Fruit fly (Drosophila melanogaster) whole organism, embryonic: ENCODE measurements around the gene klar.

ENCODE experiments used
- Blimp-1 ChIP-seq: fragments of 200-800 bp; sonication (Bioruptor generic); optimal IDR thresholded peaks from 3 replicates; lab custom pipeline; 2018; ENCODE audit warnings: missing biosample characterization, missing genetic modification characterization, mild to moderate bottlenecking, moderate library complexity, missing genetic modification reagents
- Bteb2 ChIP-seq: fragments of 200-800 bp; sonication (Bioruptor generic); optimal IDR thresholded peaks from 2 replicates; lab custom pipeline; 2016; ENCODE audit warnings: missing biosample characterization, missing genetic modification characterization
- CG12299 ChIP-seq: fragments of 200-800 bp; sonication (Bioruptor generic); optimal IDR thresholded peaks from 2 replicates; lab custom pipeline; 2018; ENCODE audit warnings: missing biosample characterization, mild to moderate bottlenecking, missing genetic modification characterization
- CG1233 ChIP-seq: fragments of 200-800 bp; sonication (Bioruptor generic); optimal IDR thresholded peaks from 4 replicates; lab custom pipeline; 2018; ENCODE audit warnings: missing biosample characterization, mild to moderate bottlenecking, missing genetic modification characterization
- CG12659 ChIP-seq: fragments of 200-800 bp; sonication (Bioruptor generic); optimal IDR thresholded peaks from 3 replicates; lab custom pipeline; 2017; ENCODE audit warnings: mild to moderate bottlenecking, missing biosample characterization, missing genetic modification reagents, missing genetic modification characterization
- CG12744 ChIP-seq: fragments of 200-800 bp; sonication (Bioruptor generic); optimal IDR thresholded peaks from 2 replicates; lab custom pipeline; 2016; ENCODE audit warnings: missing biosample characterization, missing genetic modification characterization
- CG13894 ChIP-seq: fragments of 200-800 bp; sonication (Bioruptor generic); optimal IDR thresholded peaks from 3 replicates; lab custom pipeline; 2018; ENCODE audit warnings: missing biosample characterization, mild to moderate bottlenecking, missing genetic modification characterization, moderate library complexity
- CG1602 ChIP-seq: fragments of 200-800 bp; sonication (Bioruptor generic); optimal IDR thresholded peaks from 3 replicates; lab custom pipeline; 2016; ENCODE audit warnings: missing biosample characterization, missing genetic modification characterization
- CG1603 ChIP-seq: fragments of 200-800 bp; sonication (Bioruptor generic); optimal IDR thresholded peaks from 2 replicates; lab custom pipeline; 2019; ENCODE audit warnings: missing biosample characterization, mild to moderate bottlenecking, missing genetic modification characterization, moderate library complexity
- CG17802 ChIP-seq: fragments of 200-800 bp; sonication (Bioruptor generic); optimal IDR thresholded peaks from 2 replicates; lab custom pipeline; 2018; ENCODE audit warnings: missing biosample characterization, mild to moderate bottlenecking, missing genetic modification characterization, moderate library complexity
- CG18262 ChIP-seq: fragments of 200-800 bp; optimal IDR thresholded peaks from 3 replicates; lab custom pipeline; 2019; ENCODE audit warnings: missing biosample characterization, mild to moderate bottlenecking, missing genetic modification characterization, moderate library complexity
- CG31224 ChIP-seq: fragments of 200-800 bp; sonication (Bioruptor generic); IDR thresholded peaks from 2 replicates; pipeline ENCODE4 v1.3.6; 2022; ENCODE audit warnings: missing biosample characterization, missing genetic modification characterization
- CG32772 ChIP-seq: fragments of 200-800 bp; sonication (Bioruptor generic); IDR thresholded peaks from 2 replicates; pipeline ENCODE4 v1.3.6; 2022; ENCODE audit warnings: missing biosample characterization, missing genetic modification characterization
- CG33213 ChIP-seq: fragments of 200-800 bp; sonication (Bioruptor generic); optimal IDR thresholded peaks from 3 replicates; lab custom pipeline; 2016; ENCODE audit warnings: missing biosample characterization, missing genetic modification characterization
- CG34422 ChIP-seq: fragments of 200-800 bp; sonication (Bioruptor generic); IDR thresholded peaks from 3 replicates; pipeline ENCODE4 v1.3.6; 2022; ENCODE audit warnings: missing biosample characterization, missing genetic modification characterization
- CG4707 ChIP-seq: fragments of 200-800 bp; sonication (Bioruptor generic); optimal IDR thresholded peaks from 2 replicates; lab custom pipeline; 2018; ENCODE audit warnings: missing biosample characterization, mild to moderate bottlenecking, missing genetic modification characterization, moderate library complexity
- CG4730 ChIP-seq: fragments of 200-800 bp; sonication (Bioruptor generic); IDR thresholded peaks from 2 replicates; pipeline ENCODE4 v1.3.6; 2022; ENCODE audit warnings: missing biosample characterization, missing genetic modification characterization
- CG8388 ChIP-seq: fragments of 200-800 bp; sonication (Bioruptor generic); optimal IDR thresholded peaks from 2 replicates; lab custom pipeline; 2019; ENCODE audit warnings: missing biosample characterization, mild to moderate bottlenecking, missing genetic modification characterization, moderate library complexity
- CG9215 ChIP-seq: fragments of 200-800 bp; sonication (Bioruptor generic); IDR thresholded peaks from 2 replicates; pipeline ENCODE4 v1.3.6; 2022; ENCODE audit warnings: missing biosample characterization, missing genetic modification characterization
- CG9932 ChIP-seq: fragments of 200-800 bp; sonication (Bioruptor generic); IDR thresholded peaks from 2 replicates; pipeline ENCODE4 v1.3.6; 2022; ENCODE audit warnings: missing biosample characterization, missing genetic modification characterization
- Deaf1 ChIP-seq: fragments of 200-800 bp; optimal IDR thresholded peaks from 3 replicates; lab custom pipeline; 2019; ENCODE audit warnings: missing biosample characterization, mild to moderate bottlenecking, missing genetic modification characterization, moderate library complexity
- Dip2 ChIP-seq: fragments of 200-800 bp; sonication (Bioruptor generic); IDR thresholded peaks from 2 replicates; pipeline ENCODE4 v1.3.6; 2022; ENCODE audit warnings: missing biosample characterization, missing genetic modification characterization
- E2f1 ChIP-seq: fragments of 200-800 bp; sonication (Bioruptor generic); IDR thresholded peaks from 2 replicates; pipeline ENCODE4 v1.3.6; 2022; ENCODE audit warnings: missing biosample characterization, missing genetic modification characterization
- Elba2 ChIP-seq: fragments of 200-800 bp; sonication (Bioruptor generic); optimal IDR thresholded peaks from 3 replicates; lab custom pipeline; 2016; ENCODE audit warnings: missing biosample characterization, missing genetic modification characterization
- HLH54F ChIP-seq: fragments of 200-800 bp; sonication (Bioruptor generic); optimal IDR thresholded peaks from 3 replicates; lab custom pipeline; 2016; ENCODE audit warnings: missing biosample characterization, missing genetic modification characterization
- Hey ChIP-seq: fragments of 200-800 bp; sonication (Bioruptor generic); optimal IDR thresholded peaks from 3 replicates; lab custom pipeline; 2018; ENCODE audit warnings: missing biosample characterization, mild to moderate bottlenecking, missing genetic modification characterization
- Hmx ChIP-seq: fragments of 200-800 bp; sonication (Bioruptor generic); optimal IDR thresholded peaks from 2 replicates; lab custom pipeline; 2016; ENCODE audit warnings: missing biosample characterization, missing genetic modification characterization
- NC2α ChIP-seq: fragments of 200-800 bp; sonication (Bioruptor generic); optimal IDR thresholded peaks from 2 replicates; lab custom pipeline; 2016; ENCODE audit warnings: missing biosample characterization, missing genetic modification characterization
- Nf-YB ChIP-seq: fragments of 200-800 bp; sonication (Bioruptor generic); optimal IDR thresholded peaks from 3 replicates; lab custom pipeline; 2019; ENCODE audit warnings: missing biosample characterization, mild to moderate bottlenecking, missing genetic modification characterization, moderate library complexity
- Oaz ChIP-seq: fragments of 200-800 bp; sonication (Bioruptor generic); IDR thresholded peaks from 2 replicates; pipeline ENCODE4 v1.3.6; 2022; ENCODE audit warnings: missing biosample characterization, missing genetic modification characterization
- Sry-δ ChIP-seq: fragments of 200-800 bp; sonication (Bioruptor generic); optimal IDR thresholded peaks from 2 replicates; lab custom pipeline; 2016; ENCODE audit warnings: missing biosample characterization, missing genetic modification characterization
- Stat92E ChIP-seq, 3 experiments: fragments of >200 bp in 2 of 3; fragments of 200-800 bp in 1 of 3; sonication (Bioruptor generic) in 1 of 3; optimal IDR thresholded peaks; 2 replicates each; lab custom pipeline; 2017 to 2019; ENCODE audit warnings: missing biosample characterization in 3 of 3, missing genetic modification characterization in 3 of 3, mild to moderate bottlenecking in 1 of 3, moderate library complexity in 1 of 3
- Taf1 ChIP-seq: fragments of 200-800 bp; sonication (Bioruptor generic); IDR thresholded peaks from 2 replicates; pipeline ENCODE4 v1.3.6; 2022; ENCODE audit warnings: missing biosample characterization, missing genetic modification characterization
- Tbp ChIP-seq: fragments of >200 bp; optimal IDR thresholded peaks from 2 replicates; lab custom pipeline; 2018; ENCODE audit warnings: missing biosample characterization, missing genetic modification characterization
- amos ChIP-seq: fragments of 200-800 bp; sonication (Bioruptor generic); IDR thresholded peaks from 2 replicates; pipeline ENCODE4 v1.3.6; 2022; ENCODE audit warnings: missing biosample characterization, missing genetic modification characterization; ENCODE audit not compliant: partially characterized antibody
- aop ChIP-seq: fragments of 200-800 bp; sonication (Bioruptor generic); IDR thresholded peaks from 2 replicates; pipeline ENCODE4 v1.3.6; 2022; ENCODE audit warnings: missing biosample characterization, missing genetic modification characterization
- az2 ChIP-seq: fragments of 200-800 bp; sonication (Bioruptor generic); optimal IDR thresholded peaks from 3 replicates; lab custom pipeline; 2016; ENCODE audit warnings: missing biosample characterization, missing genetic modification characterization
- chif ChIP-seq, 2 experiments: fragments of 200-800 bp; sonication (Bioruptor generic); optimal IDR thresholded peaks; 3 replicates each; lab custom pipeline; 2016; ENCODE audit warnings: missing biosample characterization in 2 of 2, missing genetic modification characterization in 2 of 2
- dmrt11E ChIP-seq: fragments of 200-800 bp; sonication (Bioruptor generic); optimal IDR thresholded peaks from 3 replicates; lab custom pipeline; 2018; ENCODE audit warnings: missing biosample characterization, mild to moderate bottlenecking, missing genetic modification characterization, moderate library complexity
- knrl ChIP-seq: fragments of 200-800 bp; sonication (Bioruptor generic); IDR thresholded peaks from 3 replicates; pipeline ENCODE4 v1.3.6; 2022; ENCODE audit warnings: missing biosample characterization, missing genetic modification characterization; ENCODE audit not compliant: partially characterized antibody
- luna ChIP-seq: fragments of 200-800 bp; sonication (Bioruptor generic); optimal IDR thresholded peaks from 2 replicates; lab custom pipeline; 2016; ENCODE audit warnings: missing biosample characterization, missing genetic modification characterization
- mam ChIP-seq: fragments of 200-800 bp; sonication (Bioruptor generic); optimal IDR thresholded peaks from 3 replicates; lab custom pipeline; 2016; ENCODE audit warnings: missing biosample characterization, missing genetic modification characterization
- nau ChIP-seq: fragments of 200-800 bp; sonication (Bioruptor generic); optimal IDR thresholded peaks from 3 replicates; lab custom pipeline; 2017; ENCODE audit warnings: missing biosample characterization, mild to moderate bottlenecking, missing genetic modification characterization, missing genetic modification reagents
- otp ChIP-seq: fragments of 200-800 bp; sonication (Bioruptor generic); IDR thresholded peaks from 3 replicates; pipeline ENCODE4, ENCODE4 v1.3.6; 2022; ENCODE audit warnings: missing biosample characterization, missing genetic modification characterization
- ranshi ChIP-seq: fragments of 200-800 bp; sonication (Bioruptor generic); IDR thresholded peaks from 2 replicates; pipeline ENCODE4 v1.3.6; 2022; ENCODE audit warnings: missing biosample characterization, missing genetic modification characterization
- sc ChIP-seq, 3 experiments: fragments of >200 bp in 2 of 3; fragments of 200-800 bp in 1 of 3; sonication (Bioruptor generic) in 1 of 3; optimal IDR thresholded peaks; 2 replicates in 2 of 3; 3 replicates in 1 of 3; lab custom pipeline; 2017; ENCODE audit warnings: mild to moderate bottlenecking in 1 of 3, missing biosample characterization in 1 of 3, missing genetic modification characterization in 1 of 3, missing genetic modification reagents in 1 of 3
- sima ChIP-seq: fragments of 200-800 bp; sonication (Bioruptor generic); optimal IDR thresholded peaks from 2 replicates; lab custom pipeline; 2016; ENCODE audit warnings: missing biosample characterization, missing genetic modification characterization
- sr ChIP-seq: fragments of 200-800 bp; sonication (Bioruptor generic); IDR thresholded peaks from 3 replicates; pipeline ENCODE4 v1.3.6; 2022; ENCODE audit warnings: missing biosample characterization, missing genetic modification characterization
- sug ChIP-seq: fragments of 200-800 bp; optimal IDR thresholded peaks from 2 replicates; lab custom pipeline; 2019; ENCODE audit warnings: missing biosample characterization, mild to moderate bottlenecking, missing genetic modification characterization, moderate library complexity
- trh ChIP-seq: fragments of 200-800 bp; sonication (Bioruptor generic); optimal IDR thresholded peaks from 2 replicates; lab custom pipeline; 2016; ENCODE audit warnings: missing biosample characterization, missing genetic modification characterization

The klar gene

DNA sequence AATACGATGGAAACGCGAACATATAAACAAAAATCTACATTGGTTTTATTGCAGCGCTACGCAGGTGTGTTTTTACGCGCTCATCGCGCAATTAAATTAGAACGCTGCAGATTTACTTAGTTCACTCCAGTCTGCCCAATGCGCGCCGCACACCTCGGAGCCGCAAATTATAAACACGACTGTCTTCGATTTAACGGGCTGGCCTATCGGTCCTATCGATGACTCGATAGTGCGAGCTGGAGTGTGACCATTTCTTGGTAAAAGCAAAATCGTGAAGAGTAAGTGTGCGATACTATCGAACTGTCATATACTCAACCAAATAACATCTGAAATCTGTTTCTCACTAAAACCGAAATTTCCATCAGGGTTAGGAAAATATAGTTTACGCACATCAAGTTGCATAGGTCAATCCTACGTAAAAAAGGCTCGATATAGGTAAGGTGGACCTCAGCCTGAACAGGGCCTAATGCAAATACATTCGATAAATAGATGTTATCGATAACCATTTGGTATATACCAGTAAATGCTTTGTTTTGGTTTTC is at the start of gene klar, which contains the start of gene BORCS6 (continued):
- TF ChIP-seq otp (0 out of 3 replicates have a peak, but pooled peaks have one; percentile 51), Tbp (GFP tag; lab: Kevin White, UChicago) (no peak), Blimp-1 (GFP tag; lab: Kevin White, UChicago) (peak; percentile 29), CG32772 (no peak), Elba2 (GFP tag; lab: Kevin White, UChicago) (no peak), CG1603 (tag; lab: Kevin White, UChicago) (peak; percentile 89), Stat92E (GFP tag; optimal IDR thresholded peaks at IDR 0.05; lab: Kevin White, UChicago) (peak in 1 of 3 experiments; percentile 91), Hey (tag; lab: Kevin White, UChicago) (peak; percentile 8), CG12744 (GFP tag; lab: Kevin White, UChicago) (peak; percentile 32), E2f1 (GFP tag; lab: Robert Waterston, UW) (no peak; the same call in 1 of the 2 replicates), sr (no peak), dmrt11E (tag; lab: Kevin White, UChicago) (peak; percentile 42), CG18262 (peak; percentile 27), CG31224 (GFP tag; lab: Robert Waterston, UW) (no peak), az2 (peak; percentile 37), HLH54F (peak; percentile 75), sug (tag; lab: Kevin White, UChicago) (peak; percentile 69), CG4730 (GFP tag; lab: Robert Waterston, UW) (no peak), Nf-YB (GFP tag; lab: Kevin White, UChicago) (peak; percentile 7), aop (GFP tag; lab: Robert Waterston, UW) (no peak), Deaf1 (peak; percentile 66), CG8388 (GFP tag; lab: Kevin White, UChicago) (peak; percentile 22), Oaz (GFP tag; lab: Robert Waterston, UW) (no peak), Taf1 (no peak), ranshi (no peak), Dip2 (no peak), CG13894 (peak; percentile 74), CG9932 (GFP tag; lab: Robert Waterston, UW) (peak; percentile 87), CG1233 (GFP tag; lab: Kevin White, UChicago) (peak; percentile 22), CG12299 (peak; percentile 31), CG33213 (GFP tag; lab: Kevin White, UChicago) (peak; percentile 93), CG12659 (GFP tag; lab: Kevin White, UChicago) (peak; percentile 88), luna (GFP tag; lab: Kevin White, UChicago) (peak; percentile 58), Bteb2 (GFP tag; lab: Kevin White, UChicago) (peak; percentile 75), NC2α (peak; percentile 23), nau (GFP tag; lab: Kevin White, UChicago) (no peak), knrl (peak; percentile 97), CG4707 (peak; percentile 27), mam (GFP tag; lab: Kevin White, UChicago) (peak; percentile 86), Sry-δ (GFP tag; lab: Kevin White, UChicago) (peak; percentile 91), CG1602 (GFP tag; lab: Kevin White, UChicago) (peak; percentile 43), CG9215 (GFP tag; lab: Robert Waterston, UW) (peak; percentile 23; the same call in 1 of the 2 replicates), amos (GFP tag; lab: Robert Waterston, UW) (peak; percentile 95), sima (no peak), CG17802 (tag; lab: Kevin White, UChicago) (peak; percentile 99), chif (GFP tag; optimal IDR thresholded peaks at IDR 0.05; lab: Kevin White, UChicago) (peak; percentile 38 to 54), CG34422 (GFP tag; lab: Robert Waterston, UW) (peak; percentile 63; the same call in 2 of the 3 replicates), Hmx (GFP tag; lab: Kevin White, UChicago) (no peak), trh (GFP tag; lab: Kevin White, UChicago) (peak; percentile 60), sc (optimal IDR thresholded peaks at IDR 0.05; lab: Kevin White, UChicago) (no peak), sc (GFP tag; optimal IDR thresholded peaks at IDR 0.05; lab: Kevin White, UChicago) (no peak)
